ENCODE assay signal across 6 fruit fly cellular contexts in the genomic region with DNA sequence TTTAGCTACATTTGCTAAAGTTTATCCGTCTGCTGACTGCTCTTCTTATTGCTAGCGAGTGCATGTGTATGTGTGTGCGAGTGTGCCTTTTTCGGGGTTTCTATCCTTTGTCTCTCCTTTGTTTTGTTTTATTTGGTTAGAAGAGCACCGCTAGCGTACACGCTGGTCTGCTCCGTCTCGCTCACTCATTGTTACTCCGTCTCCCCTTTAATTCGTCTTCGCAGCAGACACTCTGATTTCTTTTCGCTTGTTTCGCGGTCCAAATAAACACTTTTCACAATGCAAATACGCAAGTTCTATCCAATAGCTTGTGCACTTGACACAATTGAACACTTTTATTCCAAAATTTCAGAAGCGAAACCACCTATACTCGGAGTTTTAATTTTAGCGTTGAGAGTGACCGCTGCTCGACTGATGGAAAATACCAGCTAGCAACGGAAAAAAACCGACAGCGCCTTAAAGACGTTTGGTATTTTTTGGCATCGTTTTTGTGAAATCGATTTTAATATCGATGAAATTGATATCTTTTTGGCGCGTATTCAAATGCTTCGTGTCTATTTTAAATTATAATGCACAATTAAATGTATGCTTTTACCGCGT.
TF ChIP-seq lines count a peak whose summit lies in the region.

A gene (minus strand): TSS at position 423 of the 600 bp plus-strand sequence.

- TF ChIP-seq CTCF in whole organism, embryonic (GFP tag; optimal IDR thresholded peaks at IDR 0.05; lab: Kevin White, UChicago): no peak

TF ChIP-seq in whole organism, 6 proteins besides CTCF, POLR2A, EP300 and RAD21:
- no peak for TF ChIP-seq Dll (optimal IDR thresholded peaks at IDR 0.05; lab: Kevin White, UChicago)
- peak; percentile 65 for TF ChIP-seq psq (optimal IDR thresholded peaks at IDR 0.05; lab: Kevin White, UChicago)
- TF ChIP-seq CG8478 (optimal IDR thresholded peaks at IDR 0.05; lab: Kevin White, UChicago): peak; percentile 85

TF ChIP-seq in whole organism, adult, 20 proteins besides CTCF, POLR2A, EP300 and RAD21 (continues in another document):
- peak; percentile 67 for TF ChIP-seq Mnt (GFP tag; optimal IDR thresholded peaks at IDR 0.05; lab: Kevin White, UChicago)
- peak; percentile 79 for TF ChIP-seq CG12768 (GFP tag; optimal IDR thresholded peaks at IDR 0.05; lab: Kevin White, UChicago)
- no peak for TF ChIP-seq cnc (optimal IDR thresholded peaks at IDR 0.05; lab: Kevin White, UChicago)
- TF ChIP-seq cic (GFP tag; optimal IDR thresholded peaks at IDR 0.05; lab: Kevin White, UChicago): peak; percentile 81
- peak; percentile 37 for TF ChIP-seq Clk (GFP tag; optimal IDR thresholded peaks at IDR 0.05; lab: Kevin White, UChicago)
- no peak for TF ChIP-seq kay (GFP tag; lab: Kevin White, UChicago; ENCODE audit: borderline replicate concordance)
- TF ChIP-seq CG33017 (tag; optimal IDR thresholded peaks at IDR 0.05; lab: Kevin White, UChicago): peak; percentile 58
- TF ChIP-seq bab1 (GFP tag; optimal IDR thresholded peaks at IDR 0.05; lab: Kevin White, UChicago): no peak
- peak; percentile 87 for TF ChIP-seq pad (GFP tag; optimal IDR thresholded peaks at IDR 0.05; lab: Kevin White, UChicago)
- peak; percentile 67 for TF ChIP-seq Hr96 (GFP tag; optimal IDR thresholded peaks at IDR 0.05; lab: Kevin White, UChicago)
- TF ChIP-seq ovo (GFP tag; optimal IDR thresholded peaks at IDR 0.05; lab: Kevin White, UChicago): peak; percentile 2
- TF ChIP-seq CG14711 (tag; optimal IDR thresholded peaks at IDR 0.05; lab: Kevin White, UChicago): peak; percentile 32
- no peak for TF ChIP-seq CG1620 (GFP tag; optimal IDR thresholded peaks at IDR 0.05; lab: Kevin White, UChicago)
- TF ChIP-seq tj (GFP tag; optimal IDR thresholded peaks at IDR 0.05; lab: Kevin White, UChicago): peak; percentile 78
- TF ChIP-seq CG7045 (GFP tag; optimal IDR thresholded peaks at IDR 0.05; lab: Kevin White, UChicago): peak; percentile 68
- TF ChIP-seq Crg-1 (GFP tag; optimal IDR thresholded peaks at IDR 0.05; lab: Kevin White, UChicago): peak; percentile 36

TF ChIP-seq in whole organism, embryonic, 481 proteins besides CTCF, POLR2A, EP300 and RAD21 (continues in another document):
- TF ChIP-seq bbx (GFP tag; IDR thresholded peaks at IDR 0.05; lab: Robert Waterston, UW; ENCODE audit: partially characterized antibody) (peak; percentile 22; the same call in 1 of the 2 replicates), CG5953 (GFP tag; IDR thresholded peaks at IDR 0.05; lab: Robert Waterston, UW) (no peak), CG10543 (GFP tag; optimal IDR thresholded peaks at IDR 0.05; lab: Kevin White, UChicago) (peak; percentile 2), YL-1 (GFP tag; optimal IDR thresholded peaks at IDR 0.05; lab: Kevin White, UChicago) (peak; percentile 98), hbn (GFP tag; IDR thresholded peaks at IDR 0.05; lab: Robert Waterston, UW; ENCODE audit: partially characterized antibody) (peak; percentile 62), hkb (optimal IDR thresholded peaks at IDR 0.05; lab: Kevin White, UChicago) (peak; percentile 72), hkb (GFP tag; IDR thresholded peaks at IDR 0.05; lab: Robert Waterston, UW) (no peak), CHES-1-like (GFP tag; optimal IDR thresholded peaks at IDR 0.05; lab: Kevin White, UChicago) (peak; percentile 58), CG33557 (GFP tag; optimal IDR thresholded peaks at IDR 0.05; lab: Kevin White, UChicago) (no peak), CG6854 (GFP tag; optimal IDR thresholded peaks at IDR 0.05; lab: Kevin White, UChicago) (no peak), E2f2 (GFP tag; IDR thresholded peaks at IDR 0.05; lab: Robert Waterston, UW) (peak; percentile 95), CG30020 (tag; optimal IDR thresholded peaks at IDR 0.05; lab: Kevin White, UChicago) (peak; percentile 30), CG10321 (GFP tag; IDR thresholded peaks at IDR 0.05; lab: Robert Waterston, UW) (peak; percentile 98), CG1529 (GFP tag; optimal IDR thresholded peaks at IDR 0.05; lab: Kevin White, UChicago) (no peak), CG7987 (GFP tag; optimal IDR thresholded peaks at IDR 0.05; lab: Kevin White, UChicago) (peak; percentile 12), gro (GFP tag; optimal IDR thresholded peaks at IDR 0.05; lab: Kevin White, UChicago) (peak; percentile 62)

TF ChIP-seq in whole organism, prepupa, 60 proteins besides CTCF, POLR2A, EP300 and RAD21 (continues in another document):
- no peak for TF ChIP-seq Met (GFP tag; optimal IDR thresholded peaks at IDR 0.05; lab: Kevin White, UChicago)
- TF ChIP-seq ss (GFP tag; optimal IDR thresholded peaks at IDR 0.05; lab: Kevin White, UChicago): peak in 1 of 2 experiments; percentile 89
- TF ChIP-seq lz (GFP tag; optimal IDR thresholded peaks at IDR 0.05; lab: Kevin White, UChicago): peak; percentile 5
- no peak for TF ChIP-seq net (GFP tag; optimal IDR thresholded peaks at IDR 0.05; lab: Kevin White, UChicago)
- TF ChIP-seq Sox102F (GFP tag; optimal IDR thresholded peaks at IDR 0.05; lab: Kevin White, UChicago): no peak
- TF ChIP-seq CG34406 (GFP tag; optimal IDR thresholded peaks at IDR 0.05; lab: Kevin White, UChicago): no peak
- no peak for TF ChIP-seq CG11762 (GFP tag; optimal IDR thresholded peaks at IDR 0.05; lab: Kevin White, UChicago; ENCODE audit: insufficient read depth)
- TF ChIP-seq Hr4 (GFP tag; optimal IDR thresholded peaks at IDR 0.05; lab: Kevin White, UChicago): no peak
- TF ChIP-seq Gug (GFP tag; IDR thresholded peaks at IDR 0.05; lab: Robert Waterston, UW): no peak
- TF ChIP-seq Sox15 (GFP tag; optimal IDR thresholded peaks at IDR 0.05; lab: Kevin White, UChicago): no peak
- TF ChIP-seq cyc (GFP tag; optimal IDR thresholded peaks at IDR 0.05; lab: Kevin White, UChicago): no peak
- TF ChIP-seq fkh (GFP tag; optimal IDR thresholded peaks at IDR 0.05; lab: Kevin White, UChicago): peak; percentile 96
- no peak for TF ChIP-seq achi (GFP tag; optimal IDR thresholded peaks at IDR 0.05; lab: Kevin White, UChicago)
- TF ChIP-seq Lpt (GFP tag; optimal IDR thresholded peaks at IDR 0.05; lab: Kevin White, UChicago): peak; percentile 67
- peak; percentile 38 for TF ChIP-seq topi (GFP tag; optimal IDR thresholded peaks at IDR 0.05; lab: Kevin White, UChicago)
- no peak for TF ChIP-seq CG32006 (GFP tag; optimal IDR thresholded peaks at IDR 0.05; lab: Kevin White, UChicago)
- no peak for TF ChIP-seq CG10669 (GFP tag; optimal IDR thresholded peaks at IDR 0.05; lab: Kevin White, UChicago)

TF ChIP-seq in whole organism, pupa, 21 proteins besides CTCF, POLR2A, EP300 and RAD21 (continues in another document):
- TF ChIP-seq gl (tag; optimal IDR thresholded peaks at IDR 0.05; lab: Kevin White, UChicago) (peak; percentile 88), CG8159 (tag; optimal IDR thresholded peaks at IDR 0.05; lab: Kevin White, UChicago) (peak; percentile 43), Snoo (tag; optimal IDR thresholded peaks at IDR 0.05; lab: Kevin White, UChicago) (peak; percentile 62), CG8301 (tag; optimal IDR thresholded peaks at IDR 0.05; lab: Kevin White, UChicago) (no peak), CG9948 (tag; optimal IDR thresholded peaks at IDR 0.05; lab: Kevin White, UChicago) (no peak), CG14655 (GFP tag; optimal IDR thresholded peaks at IDR 0.05; lab: Kevin White, UChicago) (no peak), Pif1B (GFP tag; optimal IDR thresholded peaks at IDR 0.05; lab: Kevin White, UChicago) (no peak), Ets98B (GFP tag; IDR thresholded peaks at IDR 0.05; lab: Robert Waterston, UW) (peak; percentile 57), Pif1A (GFP tag; optimal IDR thresholded peaks at IDR 0.05; lab: Kevin White, UChicago) (no peak), D1 (tag; optimal IDR thresholded peaks at IDR 0.05; lab: Kevin White, UChicago) (no peak), rn (GFP tag; IDR thresholded peaks at IDR 0.05; lab: Robert Waterston, UW) (peak; percentile 55; the same call in 1 of the 2 replicates), fd96Ca (GFP tag; IDR thresholded peaks at IDR 0.05; lab: Robert Waterston, UW) (peak; percentile 72; the same call in 2 of the 3 replicates), CG17806 (tag; optimal IDR thresholded peaks at IDR 0.05; lab: Kevin White, UChicago) (peak; percentile 47), CG13204 (GFP tag; optimal IDR thresholded peaks at IDR 0.05; lab: Kevin White, UChicago) (no peak), CG12605 (GFP tag; IDR thresholded peaks at IDR 0.05; lab: Robert Waterston, UW) (peak; percentile 65), CG10348 (GFP tag; IDR thresholded peaks at IDR 0.05; lab: Robert Waterston, UW) (no peak), CG4496 (GFP tag; IDR thresholded peaks at IDR 0.05; lab: Robert Waterston, UW) (peak; percentile 83; the same call in 2 of the 3 replicates), CG32121 (GFP tag; IDR thresholded peaks at IDR 0.05; lab: Robert Waterston, UW) (peak; percentile 83), CG15710 (tag; optimal IDR thresholded peaks at IDR 0.05; lab: Kevin White, UChicago) (no peak)

TF ChIP-seq in whole organism, wandering third instar larva, 38 proteins besides CTCF, POLR2A, EP300 and RAD21 (continues in another document):
- TF ChIP-seq Hr78 (GFP tag; optimal IDR thresholded peaks at IDR 0.05; lab: Kevin White, UChicago): no peak
- peak; percentile 6 for TF ChIP-seq sage (GFP tag; optimal IDR thresholded peaks at IDR 0.05; lab: Kevin White, UChicago)
- TF ChIP-seq HLH106 (tag; optimal IDR thresholded peaks at IDR 0.05; lab: Kevin White, UChicago): peak; percentile 10
- no peak for TF ChIP-seq Dfd (GFP tag; optimal IDR thresholded peaks at IDR 0.05; lab: Kevin White, UChicago)
- no peak for TF ChIP-seq Rel (GFP tag; optimal IDR thresholded peaks at IDR 0.05; lab: Kevin White, UChicago)
- TF ChIP-seq Rel (tag; optimal IDR thresholded peaks at IDR 0.05; lab: Kevin White, UChicago): peak; percentile 95
- no peak for TF ChIP-seq dl (GFP tag; optimal IDR thresholded peaks at IDR 0.05; lab: Kevin White, UChicago; ENCODE audit: insufficient read depth in 1 of 2, partially characterized antibody in 2 of 2)
- no peak for TF ChIP-seq ey (GFP tag; optimal IDR thresholded peaks at IDR 0.05; lab: Kevin White, UChicago)
- TF ChIP-seq Hnf4 (GFP tag; optimal IDR thresholded peaks at IDR 0.05; lab: Kevin White, UChicago): no peak
- peak; percentile 78 for TF ChIP-seq Sp1 (GFP tag; optimal IDR thresholded peaks at IDR 0.05; lab: Kevin White, UChicago)
- peak; percentile 100 for TF ChIP-seq psq (GFP tag; optimal IDR thresholded peaks at IDR 0.05; lab: Kevin White, UChicago)
- peak; percentile 46 for TF ChIP-seq rgr (GFP tag; optimal IDR thresholded peaks at IDR 0.05; lab: Kevin White, UChicago)
- TF ChIP-seq jim (GFP tag; optimal IDR thresholded peaks at IDR 0.05; lab: Kevin White, UChicago): peak; percentile 98
- TF ChIP-seq CG32264 (GFP tag; optimal IDR thresholded peaks at IDR 0.05; lab: Kevin White, UChicago): no peak
- no peak for TF ChIP-seq br (GFP tag; optimal IDR thresholded peaks at IDR 0.05; lab: Kevin White, UChicago)
- no peak for TF ChIP-seq Dif (GFP tag; optimal IDR thresholded peaks at IDR 0.05; lab: Kevin White, UChicago; ENCODE audit: partially characterized antibody)
- no peak for TF ChIP-seq brk (GFP tag; optimal IDR thresholded peaks at IDR 0.05; lab: Kevin White, UChicago)
- TF ChIP-seq woc (GFP tag; optimal IDR thresholded peaks at IDR 0.05; lab: Kevin White, UChicago): no peak
- TF ChIP-seq usp (GFP tag; optimal IDR thresholded peaks at IDR 0.05; lab: Kevin White, UChicago): no peak
- TF ChIP-seq dsf (GFP tag; optimal IDR thresholded peaks at IDR 0.05; lab: Kevin White, UChicago; ENCODE audit: borderline replicate concordance): no peak
